Fruit fly (Drosophila melanogaster): Measurements from ENCODE around the gene Set8.
A peak's percentile ranks its signal among the peaks of the same experiment; 100 is the strongest.

The Set8 gene

dm6 chr3R:14326250-14327112 is 10.6 kb downstream of the Set8 start, which contains the start of the genes Afti and ATPsynE (continued):
- TF ChIP-seq CG34224 (GFP tag; IDR thresholded peaks at IDR 0.05; ENCODE audit: partially characterized antibody): peak; percentile 28; the same call in 1 of the 3 replicates
- peak; percentile 73 for TF ChIP-seq CG13296 (GFP tag; optimal IDR thresholded peaks at IDR 0.05)
- no peak for TF ChIP-seq pan (optimal IDR thresholded peaks at IDR 0.05)
- peak in 1 of 2 experiments; percentile 78 for TF ChIP-seq pan (GFP tag; optimal IDR thresholded peaks at IDR 0.05 in 1 of 2, IDR thresholded peaks at IDR 0.05 in 1 of 2)
- TF ChIP-seq psq (GFP tag; optimal IDR thresholded peaks at IDR 0.05): peak; percentile 20
- TF ChIP-seq lab (GFP tag; optimal IDR thresholded peaks at IDR 0.05): no peak
- peak; percentile 41 for TF ChIP-seq CG10147 (GFP tag; optimal IDR thresholded peaks at IDR 0.05)
- no peak for TF ChIP-seq CG7745 (tag; optimal IDR thresholded peaks at IDR 0.05)
- TF ChIP-seq Bteb2 (GFP tag; optimal IDR thresholded peaks at IDR 0.05): no peak
- peak; percentile 19 for TF ChIP-seq tx (GFP tag; optimal IDR thresholded peaks at IDR 0.05)
- no peak for TF ChIP-seq Sox100B (GFP tag; optimal IDR thresholded peaks at IDR 0.05)
- TF ChIP-seq CG31224 (GFP tag; IDR thresholded peaks at IDR 0.05): peak; percentile 58; the same call in 1 of the 2 replicates
- peak; percentile 49; the same call in 1 of the 3 replicates for TF ChIP-seq ase (GFP tag; IDR thresholded peaks at IDR 0.05)
- TF ChIP-seq Dip3 (GFP tag; optimal IDR thresholded peaks at IDR 0.05): peak; percentile 64
- TF ChIP-seq GATAe (GFP tag; conservative IDR thresholded peaks at IDR 0.05): no peak
- peak; percentile 73 for TF ChIP-seq CG17359 (tag; optimal IDR thresholded peaks at IDR 0.05)
- peak; percentile 65 for TF ChIP-seq NFAT (GFP tag; IDR thresholded peaks at IDR 0.05)
- peak; percentile 23 for TF ChIP-seq Ravus (GFP tag; IDR thresholded peaks at IDR 0.05)
- no peak for TF ChIP-seq CG2875 (GFP tag; optimal IDR thresholded peaks at IDR 0.05)
- peak; percentile 37; the same call in 1 of the 2 replicates for TF ChIP-seq wdn (GFP tag; IDR thresholded peaks at IDR 0.05)
- peak; percentile 76 for TF ChIP-seq ci (GFP tag; IDR thresholded peaks at IDR 0.05)
- 0 out of 2 replicates have a peak, but pooled peaks have one; percentile 32 for TF ChIP-seq danr (GFP tag; IDR thresholded peaks at IDR 0.05)
- TF ChIP-seq sim (GFP tag; IDR thresholded peaks at IDR 0.05): no peak
- TF ChIP-seq CG31441 (GFP tag; IDR thresholded peaks at IDR 0.05): no peak
- peak; percentile 85 for TF ChIP-seq Elba2 (GFP tag; optimal IDR thresholded peaks at IDR 0.05)
- TF ChIP-seq org-1 (GFP tag; optimal IDR thresholded peaks at IDR 0.05): no peak
- TF ChIP-seq sd (tag; optimal IDR thresholded peaks at IDR 0.05): peak; percentile 79
- no peak for TF ChIP-seq CG17612 (GFP tag; IDR thresholded peaks at IDR 0.05)
- TF ChIP-seq grn (GFP tag; optimal IDR thresholded peaks at IDR 0.05): no peak
- TF ChIP-seq fru (optimal IDR thresholded peaks at IDR 0.05): no peak
- peak; percentile 19 for TF ChIP-seq HmgZ (tag; optimal IDR thresholded peaks at IDR 0.05)
- TF ChIP-seq CrebB (tag; optimal IDR thresholded peaks at IDR 0.05): no peak
- no peak for TF ChIP-seq unpg (GFP tag; optimal IDR thresholded peaks at IDR 0.05)
- peak; percentile 85 for TF ChIP-seq BEAF-32 (GFP tag; optimal IDR thresholded peaks at IDR 0.05)
- TF ChIP-seq CG16863 (GFP tag; optimal IDR thresholded peaks at IDR 0.05): peak; percentile 52
- TF ChIP-seq sqz (GFP tag; optimal IDR thresholded peaks at IDR 0.05): no peak
- TF ChIP-seq CG10543 (GFP tag; optimal IDR thresholded peaks at IDR 0.05): peak; percentile 85
- peak; percentile 62 for TF ChIP-seq CG11247 (GFP tag; IDR thresholded peaks at IDR 0.05)
- 0 out of 2 replicates have a peak, but pooled peaks have one; percentile 13 for TF ChIP-seq CG42726 (GFP tag; IDR thresholded peaks at IDR 0.05; ENCODE audit: partially characterized antibody)
- TF ChIP-seq schlank (tag; optimal IDR thresholded peaks at IDR 0.05): no peak
- no peak for TF ChIP-seq fd64A (GFP tag; optimal IDR thresholded peaks at IDR 0.05)
- no peak for TF ChIP-seq crol (GFP tag; IDR thresholded peaks at IDR 0.05)
- peak; percentile 1 for TF ChIP-seq nom (GFP tag; optimal IDR thresholded peaks at IDR 0.05)
- no peak for TF ChIP-seq HLHmδ (GFP tag; optimal IDR thresholded peaks at IDR 0.05)
- no peak for TF ChIP-seq Stat92E (GFP tag; optimal IDR thresholded peaks at IDR 0.05)
- TF ChIP-seq CG15514 (GFP tag; optimal IDR thresholded peaks at IDR 0.05): peak; percentile 73
- TF ChIP-seq YL-1 (GFP tag; optimal IDR thresholded peaks at IDR 0.05): peak; percentile 67
- TF ChIP-seq CG2199 (GFP tag; IDR thresholded peaks at IDR 0.05): no peak
- TF ChIP-seq CG31365 (tag; optimal IDR thresholded peaks at IDR 0.05): no peak

All from whole organism, embryonic.